Fruit fly (Drosophila melanogaster) Kc167 (cell line): ENCODE measurements around the gene Dhfr.

Experiments
- Sin3A ChIP-seq: fragments of >200 bp; optimal IDR thresholded peaks from 2 replicates; lab custom pipeline; 2018; ENCODE audit warnings: missing external identifiers
- h ChIP-seq: fragments of >200 bp; optimal IDR thresholded peaks from 3 replicates; lab custom pipeline; 2018; ENCODE audit warnings: missing external identifiers
- insv ChIP-seq: fragments of >200 bp; optimal IDR thresholded peaks from 3 replicates; lab custom pipeline; 2018; ENCODE audit warnings: missing external identifiers
- psq ChIP-seq: fragments of >200 bp; optimal IDR thresholded peaks from 2 replicates; lab custom pipeline; 2017; ENCODE audit warnings: missing external identifiers
- ttk ChIP-seq: sonication (Bioruptor generic); optimal IDR thresholded peaks from 2 replicates; lab custom pipeline; 2017; ENCODE audit warnings: missing external identifiers

DNA sequence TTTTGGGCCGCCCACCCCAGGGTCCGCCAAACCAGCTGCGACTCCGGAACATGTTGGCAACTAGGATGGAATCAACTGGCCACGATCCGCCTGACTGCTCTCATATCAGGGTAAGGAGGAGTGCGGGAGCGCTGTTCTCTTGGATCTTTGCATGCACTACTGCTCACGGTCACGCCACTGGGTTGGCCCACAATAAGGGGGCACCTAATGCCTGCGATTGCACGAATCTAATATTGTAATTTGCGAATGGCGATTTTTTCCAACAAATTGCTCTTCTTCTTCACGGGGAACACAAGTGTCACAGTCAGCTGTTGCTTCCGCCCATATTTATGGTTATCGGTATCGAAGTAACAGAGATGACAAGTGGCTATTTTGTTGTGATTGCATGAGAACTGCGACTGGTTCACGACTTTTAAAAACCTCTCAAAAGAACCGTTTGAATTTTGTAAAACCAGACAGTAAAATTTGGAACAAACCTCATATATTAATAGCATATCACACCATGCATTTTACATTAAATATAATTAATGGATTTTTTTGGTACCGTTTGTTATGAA, 39.5 kb upstream of the Dhfr start, which contains the start of gene ema:
- TF ChIP-seq insv (lab: Kevin White, UChicago) (no peak), Sin3A (lab: Kevin White, UChicago) (no peak), ttk (no peak), psq (lab: Kevin White, UChicago) (no peak), h (lab: Kevin White, UChicago) (no peak)
